Fruit fly (Drosophila melanogaster) Kc167 (cell line): ENCODE data around the gene CG32023.

Experiments
- h ChIP-seq: fragments of >200 bp; optimal IDR thresholded peaks from 3 replicates; lab custom pipeline; 2018; ENCODE audit warnings: missing external identifiers
- ttk ChIP-seq: sonication (Bioruptor generic); optimal IDR thresholded peaks from 2 replicates; lab custom pipeline; 2017; ENCODE audit warnings: missing external identifiers

DNA sequence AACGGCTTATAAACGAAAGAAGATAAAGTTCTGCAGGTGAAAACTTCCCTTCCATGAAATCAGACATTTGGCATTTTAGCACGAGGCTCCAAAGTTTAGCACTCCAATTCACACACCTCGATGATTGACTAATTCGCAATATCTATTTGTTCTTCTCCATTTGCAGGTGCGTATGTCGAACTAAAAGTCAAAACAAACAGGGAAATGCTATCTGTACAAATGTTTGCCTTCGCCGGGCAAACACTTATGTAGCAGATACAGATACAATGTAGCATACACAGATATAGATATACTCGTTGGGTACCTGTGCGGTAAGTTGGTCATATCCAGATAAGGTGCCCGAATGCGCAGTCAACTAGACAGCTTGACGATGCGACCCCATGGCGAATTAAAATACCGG, 30.9 kb upstream of the CG32023 start:
- TF ChIP-seq ttk (lab: Kevin White, UChicago) (no peak), h (lab: Kevin White, UChicago) (no peak)
